Fruit fly (Drosophila melanogaster): ENCODE measurements around the gene PIG-C.

The PIG-C gene

dm6 chr3L:3319223-3319643 is at the start of gene PIG-C, which contains the start of the genes CG12016 and Dpm2:
PIG-C (minus strand) TSS chr3L:3319232.
CG12016 (plus strand) TSS chr3L:3319555.
Dpm2 (plus strand) TSS chr3L:3319555.
- TF ChIP-seq usp (GFP tag; optimal IDR thresholded peaks at IDR 0.05) (no peak), CG8478 (optimal IDR thresholded peaks at IDR 0.05) (no peak)

dm6 chr3L:3353297-3353696 is 34.3 kb upstream of the PIG-C start:
- TF ChIP-seq EcR (GFP tag; optimal IDR thresholded peaks at IDR 0.05) (no peak), CG8478 (optimal IDR thresholded peaks at IDR 0.05) (no peak), pan (optimal IDR thresholded peaks at IDR 0.05) (no peak), Dll (optimal IDR thresholded peaks at IDR 0.05) (no peak), usp (GFP tag; optimal IDR thresholded peaks at IDR 0.05) (no peak), psq (optimal IDR thresholded peaks at IDR 0.05) (no peak)

- TF ChIP-seq CG8478 (optimal IDR thresholded peaks at IDR 0.05) = no peak
- no peak for TF ChIP-seq psq (optimal IDR thresholded peaks at IDR 0.05)
- TF ChIP-seq Dll (optimal IDR thresholded peaks at IDR 0.05) = no peak
- no peak for TF ChIP-seq pan (optimal IDR thresholded peaks at IDR 0.05)
- TF ChIP-seq usp (GFP tag; optimal IDR thresholded peaks at IDR 0.05) = no peak
- TF ChIP-seq EcR (GFP tag; optimal IDR thresholded peaks at IDR 0.05) = no peak
These were observed 33.5 kb upstream of the PIG-C start for dm6 chr3L:3352516-3352915.

DNA sequence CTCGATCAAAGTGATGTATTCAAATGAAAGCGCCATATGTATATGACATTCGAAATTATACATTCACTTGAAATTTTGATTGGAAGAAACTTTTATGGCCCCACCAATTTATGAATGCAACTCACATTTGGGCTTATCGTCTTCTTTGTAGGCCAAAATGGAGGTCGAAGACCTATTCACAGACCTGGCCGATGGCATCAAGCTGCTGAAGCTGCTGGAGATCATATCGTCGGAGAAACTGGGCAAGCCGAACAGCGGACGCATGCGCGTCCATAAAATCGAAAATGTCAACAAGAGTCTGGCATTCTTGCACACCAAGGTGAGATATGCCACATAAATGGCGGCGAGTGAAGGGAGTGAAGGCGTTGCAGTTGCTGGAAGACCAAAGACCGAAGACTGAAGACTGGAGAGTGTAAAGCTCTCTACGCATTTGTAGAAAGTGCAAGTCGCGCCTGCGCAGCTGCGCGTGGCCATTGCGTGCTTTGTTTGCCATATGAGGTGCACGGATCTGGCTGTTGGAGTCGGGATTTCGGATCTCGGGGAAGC is 32.9 kb upstream of the PIG-C start:
- TF ChIP-seq EcR (GFP tag; optimal IDR thresholded peaks at IDR 0.05) (no peak), psq (optimal IDR thresholded peaks at IDR 0.05) (no peak), Dll (optimal IDR thresholded peaks at IDR 0.05) (no peak), usp (GFP tag; optimal IDR thresholded peaks at IDR 0.05) (no peak), pan (optimal IDR thresholded peaks at IDR 0.05) (no peak), CG8478 (optimal IDR thresholded peaks at IDR 0.05) (no peak)

- TF ChIP-seq Dll (optimal IDR thresholded peaks at IDR 0.05) = no peak
- TF ChIP-seq usp (GFP tag; optimal IDR thresholded peaks at IDR 0.05) = no peak
- no peak for TF ChIP-seq CG8478 (optimal IDR thresholded peaks at IDR 0.05)
- no peak for TF ChIP-seq EcR (GFP tag; optimal IDR thresholded peaks at IDR 0.05)
- no peak for TF ChIP-seq psq (optimal IDR thresholded peaks at IDR 0.05)
- TF ChIP-seq pan (optimal IDR thresholded peaks at IDR 0.05) = no peak
These were observed 31.7 kb upstream of the PIG-C start for dm6 chr3L:3350572-3351343.

DNA sequence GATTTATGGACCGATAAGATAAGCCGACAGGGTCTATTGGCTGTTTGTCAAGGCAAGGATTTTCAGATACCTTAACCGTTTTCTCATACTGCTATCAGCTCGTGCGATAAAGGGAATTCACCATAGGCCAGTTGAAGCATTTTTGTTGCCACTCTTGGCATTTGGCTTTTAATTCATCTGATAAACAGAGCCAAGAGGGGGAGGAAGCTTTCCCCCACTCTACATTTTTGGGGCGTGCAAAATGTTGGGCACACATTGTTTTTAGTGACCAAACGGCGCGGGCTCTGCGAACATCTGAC is 30.7 kb upstream of the PIG-C start:
- no peak for TF ChIP-seq usp (GFP tag; optimal IDR thresholded peaks at IDR 0.05)
- no peak for TF ChIP-seq pan (optimal IDR thresholded peaks at IDR 0.05)
- no peak for TF ChIP-seq Dll (optimal IDR thresholded peaks at IDR 0.05)
- no peak for TF ChIP-seq CG8478 (optimal IDR thresholded peaks at IDR 0.05)
- no peak for TF ChIP-seq EcR (GFP tag; optimal IDR thresholded peaks at IDR 0.05)
- no peak for TF ChIP-seq psq (optimal IDR thresholded peaks at IDR 0.05)

DNA sequence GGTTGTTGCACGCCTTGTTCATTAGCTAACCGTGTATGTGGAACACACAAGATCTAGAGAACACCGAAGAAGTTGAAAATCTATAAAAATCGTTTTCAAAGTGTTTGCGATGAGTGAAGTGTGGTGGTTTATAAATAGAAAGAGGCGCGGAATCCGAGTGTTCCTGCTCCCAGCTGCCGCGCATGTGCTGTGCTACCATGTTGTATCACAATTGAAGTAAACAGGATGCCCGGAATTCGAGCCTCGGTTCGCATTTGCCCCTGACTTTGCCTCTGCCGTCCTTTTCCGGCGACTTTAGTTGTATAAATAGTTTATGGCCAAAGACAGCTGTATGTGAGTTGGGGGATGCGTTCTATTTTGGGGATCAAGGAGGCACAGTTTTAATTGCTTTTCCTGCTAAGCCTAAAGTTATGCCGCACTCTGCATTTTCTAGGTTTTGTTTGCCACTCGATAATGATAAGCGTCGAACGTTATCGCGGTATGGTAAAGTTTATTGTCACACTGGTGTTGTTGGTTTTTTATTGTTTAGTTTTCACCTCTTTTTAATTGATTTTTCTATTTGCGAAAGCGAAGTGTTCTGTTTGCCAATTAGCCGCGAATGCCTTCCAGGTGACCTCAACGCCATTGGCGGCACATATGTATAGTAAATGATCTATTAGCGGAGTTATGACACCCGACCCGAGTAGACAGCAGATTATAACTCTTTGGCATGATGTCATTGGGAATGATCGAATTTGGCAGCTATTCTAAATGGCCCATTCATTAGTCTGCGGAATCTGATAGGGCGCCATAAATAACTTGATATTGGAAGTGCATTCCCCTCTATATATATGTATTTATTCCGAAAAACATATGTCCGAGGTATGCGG is 30.2 kb upstream of the PIG-C start:
- TF ChIP-seq psq (optimal IDR thresholded peaks at IDR 0.05) = no peak
- TF ChIP-seq usp (GFP tag; optimal IDR thresholded peaks at IDR 0.05) = no peak
- no peak for TF ChIP-seq Dll (optimal IDR thresholded peaks at IDR 0.05)
- TF ChIP-seq pan (optimal IDR thresholded peaks at IDR 0.05) = no peak
- no peak for TF ChIP-seq EcR (GFP tag; optimal IDR thresholded peaks at IDR 0.05)
- no peak for TF ChIP-seq CG8478 (optimal IDR thresholded peaks at IDR 0.05)

- no peak for TF ChIP-seq usp (GFP tag; optimal IDR thresholded peaks at IDR 0.05)
- no peak for TF ChIP-seq CG8478 (optimal IDR thresholded peaks at IDR 0.05)
- no peak for TF ChIP-seq pan (optimal IDR thresholded peaks at IDR 0.05)
- TF ChIP-seq Dll (optimal IDR thresholded peaks at IDR 0.05) = no peak
- no peak for TF ChIP-seq EcR (GFP tag; optimal IDR thresholded peaks at IDR 0.05)
- TF ChIP-seq psq (optimal IDR thresholded peaks at IDR 0.05) = no peak
These were observed 27.3 kb upstream of the PIG-C start for dm6 chr3L:3346294-3346693.

DNA sequence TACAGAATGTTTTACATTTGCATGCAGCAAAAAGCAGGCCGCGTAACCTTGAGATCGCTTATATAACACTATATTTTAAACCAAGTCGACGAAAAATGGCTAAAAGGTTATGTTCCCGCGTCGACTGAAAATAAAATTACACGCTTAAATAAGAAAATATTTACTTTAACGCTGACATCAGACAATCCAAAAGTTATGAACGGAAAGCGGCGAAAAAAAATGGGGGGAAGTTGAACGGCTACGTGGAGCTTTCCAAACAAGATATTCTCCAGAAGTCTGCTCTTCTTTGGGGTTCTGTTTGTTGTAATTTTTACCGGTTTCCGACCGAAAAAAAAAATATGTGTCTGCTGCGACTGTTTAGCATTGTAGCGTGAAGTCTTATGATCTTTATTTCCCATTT is 25.5 kb upstream of the PIG-C start:
- no peak for TF ChIP-seq CG8478 (optimal IDR thresholded peaks at IDR 0.05)
- no peak for TF ChIP-seq EcR (GFP tag; optimal IDR thresholded peaks at IDR 0.05)
- no peak for TF ChIP-seq psq (optimal IDR thresholded peaks at IDR 0.05)
- TF ChIP-seq usp (GFP tag; optimal IDR thresholded peaks at IDR 0.05) = no peak
- no peak for TF ChIP-seq Dll (optimal IDR thresholded peaks at IDR 0.05)
- no peak for TF ChIP-seq pan (optimal IDR thresholded peaks at IDR 0.05)

- TF ChIP-seq CG8478 (optimal IDR thresholded peaks at IDR 0.05) (no peak), pan (optimal IDR thresholded peaks at IDR 0.05) (no peak), Dll (optimal IDR thresholded peaks at IDR 0.05) (no peak), EcR (GFP tag; optimal IDR thresholded peaks at IDR 0.05) (no peak), psq (optimal IDR thresholded peaks at IDR 0.05) (no peak), usp (GFP tag; optimal IDR thresholded peaks at IDR 0.05) (no peak)
These were observed 24.2 kb upstream of the PIG-C start for dm6 chr3L:3343260-3343659.

dm6 chr3L:3342307-3342940 is 23.4 kb upstream of the PIG-C start:
- TF ChIP-seq usp (GFP tag; optimal IDR thresholded peaks at IDR 0.05) (no peak), psq (optimal IDR thresholded peaks at IDR 0.05) (no peak), pan (optimal IDR thresholded peaks at IDR 0.05) (peak; percentile 82), CG8478 (optimal IDR thresholded peaks at IDR 0.05) (no peak), Dll (optimal IDR thresholded peaks at IDR 0.05) (no peak), EcR (GFP tag; optimal IDR thresholded peaks at IDR 0.05) (no peak)
